Worm (Caenorhabditis elegans): Measurements from ENCODE around the gene exos-7.

ce11 chrV:20820033-20820432 is 18.6 kb upstream of the exos-7 start, which contains the start of gene T03D8.6:
- no peak for TF ChIP-seq T22C8.4 (GFP tag; IDR thresholded peaks at IDR 0.05)
- no peak for TF ChIP-seq ztf-23 (GFP tag; IDR thresholded peaks at IDR 0.05)
- no peak for TF ChIP-seq med-1 (GFP tag; optimal IDR thresholded peaks at IDR 0.05; ENCODE audit: insufficient read depth)
- TF ChIP-seq ztf-29 (GFP tag; IDR thresholded peaks at IDR 0.05), result no peak
- no peak for TF ChIP-seq flt-1 (GFP tag; IDR thresholded peaks at IDR 0.05)
- TF ChIP-seq cog-1 (tag; optimal IDR thresholded peaks at IDR 0.05), result no peak
- no peak for TF ChIP-seq tab-1 (GFP tag; IDR thresholded peaks at IDR 0.05)
- TF ChIP-seq klf-2 (GFP tag; conservative IDR thresholded peaks at IDR 0.05), result no peak
